Worm (Caenorhabditis elegans) whole organism, midembryonic: ENCODE data around the gene F53G2.12.
A peak's percentile ranks its signal among the peaks of the same experiment; 100 is the strongest.

Experiments used
- T22C8.4 ChIP-seq: fragments of 200-800 bp; sonication (Bioruptor generic); IDR thresholded peaks from 2 replicates; pipeline ENCODE4 v1.3.6; 2022; ENCODE audit warnings: missing genetic modification characterization, missing compliant biosample characterization
- cog-1 ChIP-seq: sonication (generic microtip); optimal IDR thresholded peaks from 2 replicates; lab custom pipeline; 2016; ENCODE audit warnings: missing genetic modification characterization, missing compliant biosample characterization
- flt-1 ChIP-seq: fragments of 200-800 bp; sonication (Bioruptor generic); IDR thresholded peaks from 2 replicates; pipeline ENCODE4 v1.3.6; 2022; ENCODE audit warnings: missing genetic modification characterization, missing compliant biosample characterization
- klf-2 ChIP-seq: fragments of 200-800 bp; sonication (Bioruptor generic); conservative IDR thresholded peaks from 2 replicates; pipeline ENCODE4 v1.3.6; 2022; ENCODE audit warnings: missing genetic modification reagents, missing genetic modification characterization, missing compliant biosample characterization
- med-1 ChIP-seq: sonication (generic microtip); optimal IDR thresholded peaks from 2 replicates; lab custom pipeline; 2017; ENCODE audit warnings: missing genetic modification characterization, mild to moderate bottlenecking, missing compliant biosample characterization, antibody characterized with exemption, missing genetic modification reagents; ENCODE audit not compliant: insufficient read depth
- ref-1 ChIP-seq: fragments of 200-800 bp; sonication (Bioruptor generic); conservative IDR thresholded peaks from 2 replicates; pipeline ENCODE4 v1.3.6; 2022; ENCODE audit warnings: missing genetic modification reagents, missing genetic modification characterization, missing compliant biosample characterization
- tab-1 ChIP-seq: fragments of 200-800 bp; sonication (Bioruptor generic); IDR thresholded peaks from 2 replicates; pipeline ENCODE4 v1.3.6; 2022; ENCODE audit warnings: missing genetic modification characterization, missing compliant biosample characterization
- ztf-23 ChIP-seq: fragments of 200-800 bp; sonication (Bioruptor generic); IDR thresholded peaks from 2 replicates; pipeline ENCODE4 v1.3.6; 2022; ENCODE audit warnings: missing genetic modification reagents, missing genetic modification characterization, missing compliant biosample characterization
- ztf-29 ChIP-seq: fragments of 200-800 bp; sonication (Bioruptor generic); IDR thresholded peaks from 2 replicates; pipeline ENCODE4 v1.3.6; 2022; ENCODE audit warnings: missing genetic modification reagents, missing genetic modification characterization, missing compliant biosample characterization

The F53G2.12 gene

ce11 chrII:2479047-2479446 lies at the start of gene F53G2.12:
Gene F53G2.12 (minus strand): TSS chrII:2479090.
- TF ChIP-seq ztf-29 (GFP tag; lab: Robert Waterston, UW) (no peak), klf-2 (GFP tag; lab: Robert Waterston, UW) (no peak), ztf-23 (GFP tag; lab: Robert Waterston, UW) (no peak), flt-1 (no peak), cog-1 (tag; lab: Kevin White, UChicago) (no peak), ref-1 (GFP tag; lab: Robert Waterston, UW) (no peak), tab-1 (GFP tag; lab: Robert Waterston, UW) (no peak), med-1 (GFP tag; lab: Kevin White, UChicago) (no peak), T22C8.4 (GFP tag; lab: Robert Waterston, UW) (no peak)

ce11 chrII:2526887-2527286 lies 48.0 kb upstream of the F53G2.12 start:
- TF ChIP-seq med-1 (GFP tag; lab: Kevin White, UChicago), result no peak

ce11 chrII:2525652-2526051 lies 46.8 kb upstream of the F53G2.12 start:
- TF ChIP-seq ztf-29 (GFP tag; lab: Robert Waterston, UW) (peak; percentile 84; the same call in 1 of the 2 replicates), T22C8.4 (GFP tag; lab: Robert Waterston, UW) (no peak), cog-1 (tag; lab: Kevin White, UChicago) (no peak)

- TF ChIP-seq tab-1 (GFP tag; lab: Robert Waterston, UW), result no peak
- no peak for TF ChIP-seq T22C8.4 (GFP tag; lab: Robert Waterston, UW)
- TF ChIP-seq flt-1, result no peak
- TF ChIP-seq med-1 (GFP tag; lab: Kevin White, UChicago), result no peak
- no peak for TF ChIP-seq cog-1 (tag; lab: Kevin White, UChicago)
- TF ChIP-seq ztf-23 (GFP tag; lab: Robert Waterston, UW), result no peak
- TF ChIP-seq ztf-29 (GFP tag; lab: Robert Waterston, UW), result no peak
- TF ChIP-seq ref-1 (GFP tag; lab: Robert Waterston, UW), result no peak
- no peak for TF ChIP-seq klf-2 (GFP tag; lab: Robert Waterston, UW)
Observed at ce11 chrII:2521960-2522359, 43.1 kb upstream of the F53G2.12 start, which contains the start of gene bath-13. Gene bath-13 (minus strand): TSS chrII:2522060.

- TF ChIP-seq T22C8.4 (GFP tag; lab: Robert Waterston, UW), result peak; percentile 54; the same call in 1 of the 2 replicates
- TF ChIP-seq flt-1, result no peak
Observed at ce11 chrII:2518487-2518886, 39.6 kb upstream of the F53G2.12 start.

ce11 chrII:2504431-2504928 lies 25.6 kb upstream of the F53G2.12 start, which contains the start of gene gbas-1:
Gene gbas-1 (plus strand): TSS chrII:2504878.
- TF ChIP-seq med-1 (GFP tag; lab: Kevin White, UChicago) (no peak), ztf-23 (GFP tag; lab: Robert Waterston, UW) (no peak), ztf-29 (GFP tag; lab: Robert Waterston, UW) (no peak), tab-1 (GFP tag; lab: Robert Waterston, UW) (no peak), cog-1 (tag; lab: Kevin White, UChicago) (no peak), flt-1 (no peak), klf-2 (GFP tag; lab: Robert Waterston, UW) (no peak), T22C8.4 (GFP tag; lab: Robert Waterston, UW) (no peak), ref-1 (GFP tag; lab: Robert Waterston, UW) (no peak)

- TF ChIP-seq med-1 (GFP tag; lab: Kevin White, UChicago) (no peak), T22C8.4 (GFP tag; lab: Robert Waterston, UW) (no peak), ztf-23 (GFP tag; lab: Robert Waterston, UW) (no peak), ref-1 (GFP tag; lab: Robert Waterston, UW) (no peak), flt-1 (no peak), klf-2 (GFP tag; lab: Robert Waterston, UW) (no peak), tab-1 (GFP tag; lab: Robert Waterston, UW) (no peak), ztf-29 (GFP tag; lab: Robert Waterston, UW) (no peak), cog-1 (tag; lab: Kevin White, UChicago) (no peak)
Observed at ce11 chrII:2503703-2504430, 25.0 kb upstream of the F53G2.12 start.

- TF ChIP-seq T22C8.4 (GFP tag; lab: Robert Waterston, UW) (no peak), klf-2 (GFP tag; lab: Robert Waterston, UW) (no peak), ref-1 (GFP tag; lab: Robert Waterston, UW) (no peak), cog-1 (tag; lab: Kevin White, UChicago) (no peak), ztf-23 (GFP tag; lab: Robert Waterston, UW) (no peak), ztf-29 (GFP tag; lab: Robert Waterston, UW) (no peak), tab-1 (GFP tag; lab: Robert Waterston, UW) (no peak), med-1 (GFP tag; lab: Kevin White, UChicago) (no peak), flt-1 (no peak)
Observed at ce11 chrII:2488386-2488785, 9.5 kb upstream of the F53G2.12 start, which contains the start of gene F53G2.1. Gene F53G2.1 (plus strand): TSS chrII:2488686.

ce11 chrII:2483507-2483906 lies 4.6 kb upstream of the F53G2.12 start, which contains the start of gene F53G2.13:
Gene F53G2.13 (plus strand): TSS chrII:2483807.
- TF ChIP-seq ztf-23 (GFP tag; lab: Robert Waterston, UW) (no peak), flt-1 (no peak), med-1 (GFP tag; lab: Kevin White, UChicago) (no peak), T22C8.4 (GFP tag; lab: Robert Waterston, UW) (no peak), tab-1 (GFP tag; lab: Robert Waterston, UW) (no peak), cog-1 (tag; lab: Kevin White, UChicago) (no peak), klf-2 (GFP tag; lab: Robert Waterston, UW) (no peak), ref-1 (GFP tag; lab: Robert Waterston, UW) (no peak), ztf-29 (GFP tag; lab: Robert Waterston, UW) (no peak)
